Fruit fly (Drosophila melanogaster): ENCODE data around the gene Pxt.

DNA sequence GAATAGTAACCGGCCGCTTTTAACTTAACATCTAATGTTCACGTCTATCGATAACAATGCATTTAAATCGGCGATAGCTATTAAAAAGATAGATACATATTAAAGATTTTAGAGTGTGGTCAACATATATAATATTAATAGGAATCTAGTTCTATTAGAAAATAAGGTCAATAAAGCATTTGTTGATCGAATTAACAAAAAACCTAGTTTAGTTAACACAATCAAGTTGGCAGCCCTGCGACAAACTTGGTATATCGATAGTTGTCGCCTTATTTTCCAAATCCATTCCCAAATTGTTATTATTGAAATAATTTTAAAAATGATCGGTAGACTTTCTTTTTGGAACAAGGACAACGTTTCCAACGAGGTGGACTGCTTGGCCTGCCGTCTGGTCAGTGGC, 34.4 kb upstream of the Pxt start, which contains the start of the genes CG31251 and CG31360:
- TF ChIP-seq CG8478 (optimal IDR thresholded peaks at IDR 0.05) (no peak), CTCF (optimal IDR thresholded peaks at IDR 0.05) (no peak)
